Worm (Caenorhabditis elegans): ENCODE measurements around the gene nas-18.

Gene nas-18

ce11 chrV:11439202-11439601 is 43.0 kb downstream of the nas-18 start:
- no peak for TF ChIP-seq aly-2 (tag; optimal IDR thresholded peaks at IDR 0.05)

DNA sequence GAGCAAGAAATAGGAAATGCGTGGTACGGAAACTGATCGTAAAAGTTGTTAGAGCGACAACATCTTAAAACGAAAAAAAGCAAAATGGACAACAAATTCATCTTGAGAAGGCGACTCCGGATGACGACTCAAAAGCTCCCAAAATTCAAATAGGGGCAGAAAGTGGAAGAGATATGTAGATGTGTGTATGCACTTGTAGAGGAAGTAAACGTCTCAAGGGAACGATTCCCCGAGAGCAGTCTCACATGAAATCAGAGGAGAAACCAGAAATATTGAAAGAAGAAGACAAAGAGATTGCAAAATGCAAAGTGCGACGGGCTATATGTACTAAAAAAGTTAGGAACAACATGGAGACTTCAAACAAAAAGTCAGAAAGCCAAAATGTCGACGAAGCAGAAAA is 47.3 kb downstream of the nas-18 start, which contains the start of gene F57B7.2:
F57B7.2 (minus strand) TSS at position 101 of the 400 bp plus-strand sequence.
- TF ChIP-seq elt-1 (tag; optimal IDR thresholded peaks at IDR 0.05) (no peak), nfya-1 (tag; optimal IDR thresholded peaks at IDR 0.05; ENCODE audit: insufficient read depth) (peak; percentile 16), unc-62 (GFP tag; optimal IDR thresholded peaks at IDR 0.05) (peak; percentile 6)

DNA sequence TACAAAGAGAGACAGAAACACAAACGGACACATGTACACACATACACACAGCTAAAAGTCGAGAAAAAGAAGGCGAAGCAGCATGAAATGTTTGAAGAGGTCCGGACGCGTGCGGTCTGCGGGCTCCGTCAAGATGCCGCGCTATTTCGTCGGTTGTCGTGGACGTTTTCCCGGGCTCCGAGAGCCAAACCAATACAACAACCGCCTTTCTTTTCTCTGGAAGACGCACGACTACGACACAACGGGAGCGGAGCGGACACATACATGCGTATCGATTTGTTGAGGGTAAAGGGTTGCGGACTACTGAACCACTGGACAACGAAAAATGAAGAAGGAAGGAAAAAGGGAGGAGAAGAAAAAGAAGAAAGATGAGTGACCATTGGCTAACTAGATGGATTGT is 49.1 kb downstream of the nas-18 start:
- TF ChIP-seq nhr-23 (tag; optimal IDR thresholded peaks at IDR 0.05): no peak
- TF ChIP-seq eor-1 (tag; optimal IDR thresholded peaks at IDR 0.05): no peak
- TF ChIP-seq elt-3 (tag; optimal IDR thresholded peaks at IDR 0.05): no peak
- no peak for TF ChIP-seq tbx-2 (tag; optimal IDR thresholded peaks at IDR 0.05)
- TF ChIP-seq ceh-9 (tag; optimal IDR thresholded peaks at IDR 0.05): no peak
- TF ChIP-seq jun-1 (tag; optimal IDR thresholded peaks at IDR 0.05): no peak
- no peak for TF ChIP-seq pha-4 (tag; optimal IDR thresholded peaks at IDR 0.05)
- TF ChIP-seq fos-1 (tag; optimal IDR thresholded peaks at IDR 0.05): no peak
- TF ChIP-seq elt-2 (tag; optimal IDR thresholded peaks at IDR 0.05): no peak
- TF ChIP-seq sea-2 (GFP tag; optimal IDR thresholded peaks at IDR 0.05): no peak
- no peak for TF ChIP-seq daf-12 (tag; optimal IDR thresholded peaks at IDR 0.05)
- TF ChIP-seq ztf-11 (tag; optimal IDR thresholded peaks at IDR 0.05): no peak
- TF ChIP-seq snpc-4 (tag; optimal IDR thresholded peaks at IDR 0.05): peak; percentile 20
- peak; percentile 48 for TF ChIP-seq egl-5 (tag; optimal IDR thresholded peaks at IDR 0.05)
- no peak for TF ChIP-seq egl-27 (tag; optimal IDR thresholded peaks at IDR 0.05)
- no peak for TF ChIP-seq skn-1 (tag; optimal IDR thresholded peaks at IDR 0.05)
- TF ChIP-seq mdl-1 (tag; optimal IDR thresholded peaks at IDR 0.05): no peak
- no peak for TF ChIP-seq fkh-10 (GFP tag; optimal IDR thresholded peaks at IDR 0.05)
- TF ChIP-seq nhr-11 (tag; optimal IDR thresholded peaks at IDR 0.05): no peak
- no peak for TF ChIP-seq nhr-67 (tag; optimal IDR thresholded peaks at IDR 0.05)
- no peak for TF ChIP-seq nhr-25 (tag; optimal IDR thresholded peaks at IDR 0.05)
- TF ChIP-seq ceh-82 (tag; optimal IDR thresholded peaks at IDR 0.05): no peak
- no peak for TF ChIP-seq ztf-4 (tag; optimal IDR thresholded peaks at IDR 0.05)
- no peak for TF ChIP-seq unc-39 (tag; optimal IDR thresholded peaks at IDR 0.05)
- TF ChIP-seq hmg-11 (tag; optimal IDR thresholded peaks at IDR 0.05): peak; percentile 30
- TF ChIP-seq nhr-76 (tag; optimal IDR thresholded peaks at IDR 0.05): no peak
- no peak for TF ChIP-seq zag-1 (tag; optimal IDR thresholded peaks at IDR 0.05)
- peak; percentile 28 for TF ChIP-seq ceh-28 (tag; optimal IDR thresholded peaks at IDR 0.05)
- peak; percentile 52 for TF ChIP-seq unc-62 (GFP tag; optimal IDR thresholded peaks at IDR 0.05)
- no peak for TF ChIP-seq pqm-1 (tag; optimal IDR thresholded peaks at IDR 0.05)
- no peak for TF ChIP-seq ama-1 (optimal IDR thresholded peaks at IDR 0.05)
- no peak for TF ChIP-seq nhr-43 (tag; optimal IDR thresholded peaks at IDR 0.05; ENCODE audit: poor library complexity, severe bottlenecking)
- TF ChIP-seq elt-1 (tag; optimal IDR thresholded peaks at IDR 0.05): no peak
- no peak for TF ChIP-seq fkh-2 (tag; optimal IDR thresholded peaks at IDR 0.05)
- peak; percentile 86 for TF ChIP-seq nfya-1 (tag; optimal IDR thresholded peaks at IDR 0.05; ENCODE audit: insufficient read depth)
- no peak for TF ChIP-seq nhr-77 (tag; optimal IDR thresholded peaks at IDR 0.05)
- TF ChIP-seq lin-39 (tag; optimal IDR thresholded peaks at IDR 0.05): peak; percentile 73
- TF ChIP-seq lsy-12 (tag; optimal IDR thresholded peaks at IDR 0.05): no peak
- TF ChIP-seq nhr-28 (tag; optimal IDR thresholded peaks at IDR 0.05): no peak
- TF ChIP-seq nhr-237 (tag; optimal IDR thresholded peaks at IDR 0.05): no peak
- TF ChIP-seq ZK546.5 (tag; optimal IDR thresholded peaks at IDR 0.05): no peak
- TF ChIP-seq nhr-12 (tag; optimal IDR thresholded peaks at IDR 0.05): no peak
- no peak for TF ChIP-seq mml-1 (tag; optimal IDR thresholded peaks at IDR 0.05)
- no peak for TF ChIP-seq aly-2 (tag; optimal IDR thresholded peaks at IDR 0.05)
- no peak for TF ChIP-seq ceh-16 (tag; optimal IDR thresholded peaks at IDR 0.05)
- TF ChIP-seq R02D3.7 (tag; optimal IDR thresholded peaks at IDR 0.05): no peak
- no peak for TF ChIP-seq lin-15B (tag; optimal IDR thresholded peaks at IDR 0.05)

Data from whole organism, L3 larva.